Fruit fly (Drosophila melanogaster): Measurements from ENCODE around the gene CG9515.
A peak's percentile ranks its signal among the peaks of the same experiment; 100 is the strongest.

DNA sequence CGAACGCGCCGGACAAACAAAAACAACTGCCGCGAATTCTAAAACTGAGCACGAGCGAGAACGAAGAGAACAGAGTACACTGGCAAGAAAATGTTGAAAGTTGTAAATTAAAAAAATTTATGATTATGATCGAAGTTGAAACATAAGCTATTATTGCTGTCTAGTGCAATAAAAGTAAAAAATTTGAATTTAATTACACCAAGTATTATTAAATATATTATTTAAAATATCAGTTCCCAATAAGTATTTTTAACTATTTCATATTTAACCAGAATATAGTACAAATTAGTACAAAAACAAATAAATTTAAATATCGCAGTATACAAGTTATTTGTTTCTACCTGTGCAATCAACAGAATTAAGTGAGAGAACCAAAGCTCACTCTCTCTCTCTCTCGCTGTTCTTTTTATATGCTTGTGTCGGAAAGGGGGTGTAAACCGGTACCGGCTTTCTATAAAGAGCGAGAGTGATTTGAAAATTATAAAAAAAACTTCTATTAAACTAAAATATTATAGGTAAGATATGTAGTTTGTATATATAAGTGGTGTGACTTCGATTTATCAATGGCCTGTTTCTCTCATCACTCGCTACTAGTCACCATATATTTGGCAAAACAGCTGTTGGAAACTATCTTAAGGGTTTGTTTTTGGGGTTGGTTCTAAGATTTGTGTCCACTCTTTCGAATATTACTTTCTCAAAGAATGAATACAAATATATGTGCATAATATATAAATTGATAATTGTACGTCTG, 8.3 kb upstream of the CG9515 start, which contains the start of gene C1GalTA:
- TF ChIP-seq CG7045 (GFP tag; optimal IDR thresholded peaks at IDR 0.05) (peak; percentile 98), Mnt (GFP tag; optimal IDR thresholded peaks at IDR 0.05) (peak; percentile 66), kay (GFP tag; ENCODE audit: borderline replicate concordance) (peak; percentile 67)

Data from whole organism, adult.